Worm (Caenorhabditis elegans) whole organism, late embryonic: ENCODE data around the gene srg-17.

ENCODE experiments used
- eyg-1 ChIP-seq: sonication (generic microtip); optimal IDR thresholded peaks from 2 replicates; lab custom pipeline; 2016; ENCODE audit warnings: missing genotype, missing genetic modification characterization, missing compliant biosample characterization
- sox-4 ChIP-seq: sonication (generic microtip); optimal IDR thresholded peaks from 2 replicates; lab custom pipeline; 2017; ENCODE audit warnings: mild to moderate bottlenecking, missing genetic modification characterization, inconsistent platforms, missing compliant biosample characterization
- ttx-3 ChIP-seq: sonication (generic microtip); optimal IDR thresholded peaks from 2 replicates; lab custom pipeline; 2016; ENCODE audit warnings: missing genetic modification reagents, missing genetic modification characterization, missing compliant biosample characterization
- zip-5 ChIP-seq: sonication (generic microtip); optimal IDR thresholded peaks from 2 replicates; lab custom pipeline; 2016; ENCODE audit warnings: missing genetic modification characterization, missing compliant biosample characterization

DNA sequence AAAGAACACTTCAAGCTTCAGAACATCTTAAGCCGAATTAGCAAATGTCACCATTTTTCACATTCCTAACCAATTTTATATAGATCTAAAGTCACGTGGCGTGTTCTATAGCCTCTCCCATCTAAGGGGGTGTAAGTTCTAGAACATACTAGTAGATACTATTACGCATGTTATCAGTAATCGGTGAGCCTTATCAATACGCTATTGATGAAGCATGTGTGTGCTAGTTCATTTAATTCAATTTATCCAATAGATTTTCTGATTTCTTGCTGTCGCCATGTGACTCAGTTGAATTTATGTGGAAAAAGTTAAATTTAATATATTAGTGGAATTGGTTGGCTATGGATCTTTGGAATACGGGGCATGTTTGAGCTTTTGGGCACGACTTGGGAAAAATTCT is 33.0 kb downstream of the srg-17 start:
- TF ChIP-seq zip-5 (tag; lab: Kevin White, UChicago) (no peak), ttx-3 (tag; lab: Kevin White, UChicago) (no peak), eyg-1 (tag; lab: Kevin White, UChicago) (no peak), sox-4 (tag; lab: Kevin White, UChicago) (no peak)
